Fruit fly (Drosophila melanogaster): ENCODE data around the gene hng3.

The hng3 gene

DNA sequence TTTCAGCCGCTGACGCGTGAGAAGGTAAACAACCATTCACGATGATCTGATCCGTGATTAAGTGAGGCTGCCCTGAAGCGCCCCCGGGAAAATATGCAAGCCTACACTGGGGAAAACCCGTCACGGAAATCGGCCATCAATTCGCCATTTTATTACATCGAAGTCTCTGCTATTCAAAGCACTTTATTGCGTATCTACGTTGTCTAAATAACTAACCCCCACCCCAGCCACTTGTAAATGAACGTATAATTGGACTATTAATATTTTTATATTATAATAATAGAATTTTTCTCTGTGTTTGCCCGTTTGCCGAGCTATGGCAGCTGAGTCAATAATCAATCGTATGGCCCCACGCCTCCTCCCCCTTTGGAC is 11.0 kb upstream of the hng3 start (continued):
- TF ChIP-seq Fer2 (tag; optimal IDR thresholded peaks at IDR 0.05) (no peak), unpg (GFP tag; optimal IDR thresholded peaks at IDR 0.05) (peak; percentile 9), bsh (GFP tag; optimal IDR thresholded peaks at IDR 0.05) (peak in 1 of 2 experiments; percentile 3), Dek (tag; optimal IDR thresholded peaks at IDR 0.05) (no peak), gt (GFP tag; IDR thresholded peaks at IDR 0.05) (no peak), Aef1 (GFP tag; IDR thresholded peaks at IDR 0.05) (no peak), dysf (GFP tag; IDR thresholded peaks at IDR 0.05) (0 out of 3 replicates have a peak, but pooled peaks have one; percentile 20), sna (GFP tag; IDR thresholded peaks at IDR 0.05; ENCODE audit: partially characterized antibody) (no peak), ken (GFP tag; IDR thresholded peaks at IDR 0.05) (0 out of 3 replicates have a peak, but pooled peaks have one; percentile 21), ab (GFP tag; optimal IDR thresholded peaks at IDR 0.05) (no peak), Tbp (GFP tag; optimal IDR thresholded peaks at IDR 0.05) (no peak), Six4 (GFP tag; optimal IDR thresholded peaks at IDR 0.05) (no peak), HLH4C (GFP tag; IDR thresholded peaks at IDR 0.05; ENCODE audit: partially characterized antibody) (no peak), CG12744 (GFP tag; optimal IDR thresholded peaks at IDR 0.05) (no peak), CG8290 (GFP tag; optimal IDR thresholded peaks at IDR 0.05) (no peak), CG8290 (tag; optimal IDR thresholded peaks at IDR 0.05) (no peak), CG4617 (GFP tag; optimal IDR thresholded peaks at IDR 0.05; ENCODE audit: borderline replicate concordance) (no peak), Sry-β (GFP tag; optimal IDR thresholded peaks at IDR 0.05) (no peak)

DNA sequence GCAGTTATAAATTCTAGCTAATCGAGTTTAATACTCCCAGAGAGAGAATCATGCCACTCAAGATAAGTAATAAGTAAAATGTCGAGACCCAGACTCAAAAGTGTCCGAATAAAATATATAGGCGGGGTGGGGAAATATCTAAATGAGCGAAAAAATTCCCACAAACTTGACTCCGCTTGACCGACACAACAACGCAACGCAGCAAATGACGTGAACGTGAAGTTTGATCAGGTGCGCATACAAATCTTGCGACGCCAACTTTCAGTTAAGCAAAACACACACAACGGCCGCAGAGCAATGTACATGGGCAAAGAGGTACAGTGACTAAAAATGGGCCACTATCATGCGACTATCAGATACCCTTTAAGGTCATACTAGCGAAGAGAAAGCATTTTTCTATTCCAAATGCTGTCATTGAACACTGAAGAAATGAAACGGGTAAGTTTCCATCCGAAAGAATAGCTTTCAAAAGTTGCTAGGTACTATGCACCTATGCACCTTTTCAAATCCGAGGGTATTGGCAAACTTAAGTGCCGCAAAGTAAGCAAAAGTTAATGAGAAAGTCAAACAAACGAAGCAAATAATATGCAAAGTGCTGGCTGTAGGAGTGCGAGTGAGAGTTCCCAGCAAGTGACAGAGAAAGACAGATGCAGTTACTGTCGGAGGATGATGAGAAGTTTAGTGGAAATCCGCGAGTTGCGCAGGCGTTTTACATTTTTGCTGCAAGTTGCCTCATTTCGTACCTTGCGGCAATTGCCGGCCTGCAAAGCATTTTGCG is 10.4 kb upstream of the hng3 start:
- no peak for TF ChIP-seq Nf-YA (GFP tag; IDR thresholded peaks at IDR 0.05)
- TF ChIP-seq CG4617 (GFP tag; optimal IDR thresholded peaks at IDR 0.05; ENCODE audit: borderline replicate concordance): no peak
- peak; percentile 1 for TF ChIP-seq grau (tag; optimal IDR thresholded peaks at IDR 0.05)
- TF ChIP-seq ham (GFP tag; IDR thresholded peaks at IDR 0.05): no peak
- peak; percentile 72 for TF ChIP-seq HLH4C (GFP tag; IDR thresholded peaks at IDR 0.05; ENCODE audit: partially characterized antibody)
- peak; percentile 4 for TF ChIP-seq CG10979 (tag; optimal IDR thresholded peaks at IDR 0.05)
- peak; percentile 82 for TF ChIP-seq sens (GFP tag)
- peak; percentile 2 for TF ChIP-seq CG16863 (GFP tag; optimal IDR thresholded peaks at IDR 0.05)
- peak; percentile 30; the same call in 1 of the 3 replicates for TF ChIP-seq ci (GFP tag; IDR thresholded peaks at IDR 0.05)
- peak; percentile 34 for TF ChIP-seq fd96Cb (tag; optimal IDR thresholded peaks at IDR 0.05)
- TF ChIP-seq hth (optimal IDR thresholded peaks at IDR 0.05): no peak
- TF ChIP-seq bab2 (GFP tag; optimal IDR thresholded peaks at IDR 0.05): peak; percentile 59
- no peak for TF ChIP-seq CG6683 (GFP tag; optimal IDR thresholded peaks at IDR 0.05)
- peak; percentile 39 for TF ChIP-seq Oli (tag; optimal IDR thresholded peaks at IDR 0.05)
- TF ChIP-seq gem (tag; optimal IDR thresholded peaks at IDR 0.05): peak; percentile 41
- TF ChIP-seq run (tag; optimal IDR thresholded peaks at IDR 0.05): no peak
- peak; percentile 14 for TF ChIP-seq gro (GFP tag; optimal IDR thresholded peaks at IDR 0.05)
- peak; percentile 52; the same call in 1 of the 3 replicates for TF ChIP-seq vnd (GFP tag; IDR thresholded peaks at IDR 0.05; ENCODE audit: partially characterized antibody)
- TF ChIP-seq br (optimal IDR thresholded peaks at IDR 0.05): no peak
- TF ChIP-seq Scr (GFP tag; IDR thresholded peaks at IDR 0.05; ENCODE audit: partially characterized antibody): peak; percentile 46
- TF ChIP-seq CG5180 (GFP tag; optimal IDR thresholded peaks at IDR 0.05): peak; percentile 13
- TF ChIP-seq tll (GFP tag; optimal IDR thresholded peaks at IDR 0.05): no peak
- TF ChIP-seq CG9817 (tag; optimal IDR thresholded peaks at IDR 0.05): peak; percentile 11
- peak in 1 of 2 experiments; percentile 1 for TF ChIP-seq bsh (GFP tag; optimal IDR thresholded peaks at IDR 0.05)
- 0 out of 2 replicates have a peak, but pooled peaks have one; percentile 16 for TF ChIP-seq sisA (GFP tag; IDR thresholded peaks at IDR 0.05)
- no peak for TF ChIP-seq prd (optimal IDR thresholded peaks at IDR 0.05)
- peak; percentile 32; the same call in 1 of the 3 replicates for TF ChIP-seq prd (GFP tag; IDR thresholded peaks at IDR 0.05)
- TF ChIP-seq sna (GFP tag; IDR thresholded peaks at IDR 0.05; ENCODE audit: partially characterized antibody): 0 out of 2 replicates have a peak, but pooled peaks have one; percentile 33
- TF ChIP-seq caup (GFP tag; optimal IDR thresholded peaks at IDR 0.05; ENCODE audit: severe bottlenecking): no peak
- peak; percentile 10 for TF ChIP-seq CG12769 (tag; optimal IDR thresholded peaks at IDR 0.05)
- peak; percentile 58 for TF ChIP-seq zfh1 (GFP tag; IDR thresholded peaks at IDR 0.05)
- no peak for TF ChIP-seq CG17612 (GFP tag; IDR thresholded peaks at IDR 0.05)
- TF ChIP-seq ind (GFP tag; optimal IDR thresholded peaks at IDR 0.05): peak; percentile 38
- TF ChIP-seq CG2712 (tag; optimal IDR thresholded peaks at IDR 0.05): peak; percentile 16

Data from whole organism, embryonic.